Worm (Caenorhabditis elegans) whole organism, L4 larva: ENCODE measurements around the gene C34F6.1.

Experiments used
- ces-1 ChIP-seq: fragments of 150-350 bp; sonication (generic microtip); optimal IDR thresholded peaks from 4 replicates; lab custom pipeline; 2014; ENCODE audit warnings: missing biosample characterization, missing genetic modification reagents, missing genetic modification characterization
- daf-8 ChIP-seq: fragments of 200-800 bp; sonication (Bioruptor generic); IDR thresholded peaks from 2 replicates; pipeline ENCODE4 v1.3.6; 2022; ENCODE audit warnings: missing genetic modification characterization, missing compliant biosample characterization
- nhr-11 ChIP-seq: fragments of 150-350 bp; optimal IDR thresholded peaks from 2 replicates; lab custom pipeline; 2014; ENCODE audit warnings: missing biosample characterization, missing genetic modification characterization
- nhr-6 ChIP-seq: fragments of 150-350 bp; optimal IDR thresholded peaks from 2 replicates; lab custom pipeline; 2014; ENCODE audit warnings: missing biosample characterization, missing genetic modification characterization
- nhr-76 ChIP-seq: fragments of 150-350 bp; optimal IDR thresholded peaks from 2 replicates; lab custom pipeline; 2014; ENCODE audit warnings: missing biosample characterization, missing genetic modification characterization
- pha-4 ChIP-seq, 2 experiments: fragments of 150-350 bp in 1 of 2; fragments of 200-800 bp in 1 of 2; sonication (Bioruptor generic) in 1 of 2; IDR thresholded peaks in 1 of 2; optimal IDR thresholded peaks in 1 of 2; 2 replicates each; pipeline versions ENCODE4 v1.3.6 to Lab custom; 2014 to 2022; ENCODE audit warnings: missing genetic modification characterization in 2 of 2, missing genetic modification reagents in 2 of 2, missing biosample characterization in 1 of 2, missing compliant biosample characterization in 1 of 2
- tag-97 ChIP-seq: fragments of 200-800 bp; sonication (Bioruptor generic); IDR thresholded peaks from 2 replicates; pipeline ENCODE4 v1.3.6; 2022; ENCODE audit warnings: missing genetic modification characterization, missing compliant biosample characterization
- unc-62 ChIP-seq, 3 experiments: fragments of 150-350 bp in 1 of 3; sonication (generic microtip); optimal IDR thresholded peaks in 2 of 3; peaks in 1 of 3; 1 replicate in 1 of 3; 2 replicates in 2 of 3; lab custom pipeline; 2014 to 2017; ENCODE audit warnings: missing biosample characterization in 3 of 3, missing genetic modification characterization in 3 of 3, missing genetic modification reagents in 3 of 3, missing genotype in 1 of 3

DNA sequence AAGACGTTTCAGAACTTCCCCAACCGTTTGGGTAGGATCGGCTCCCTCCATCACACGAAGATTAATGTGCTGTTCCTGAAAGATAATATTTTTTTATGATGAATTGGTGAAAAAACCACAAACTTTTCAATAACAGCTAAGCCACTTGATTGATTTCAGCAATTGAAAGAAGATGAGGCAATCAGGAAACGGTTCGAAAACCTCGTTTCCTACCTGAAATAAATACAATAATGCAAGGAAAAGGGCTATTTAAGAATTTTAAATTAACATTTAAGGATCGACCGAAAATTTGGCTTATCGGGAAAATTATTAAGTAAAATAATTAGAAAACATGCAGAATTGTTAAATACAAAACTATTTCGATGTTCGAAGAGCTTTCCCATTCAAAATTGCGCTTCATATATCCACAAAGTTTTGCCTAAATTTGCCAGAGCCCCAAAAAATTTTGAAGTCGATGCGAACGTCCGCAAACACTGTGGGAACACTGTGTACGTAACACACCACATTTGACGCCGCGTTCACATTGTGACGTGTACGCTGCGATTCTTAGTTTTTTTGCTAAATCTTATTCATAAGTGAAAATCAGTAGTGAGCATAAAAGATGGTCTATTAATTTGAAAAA lies 26.1 kb upstream of the C34F6.1 start, which contains the start of gene C34F6.9:
- TF ChIP-seq tag-97 (no peak), unc-62 (GFP tag; optimal IDR thresholded peaks at IDR 0.05 in 1 of 2; lab: Kevin White, UChicago) (no peak), unc-62 (tag; optimal IDR thresholded peaks at IDR 0.05; lab: Kevin White, UChicago) (no peak), pha-4 (GFP tag; IDR thresholded peaks at IDR 0.05; lab: Robert Waterston, UW) (no peak), pha-4 (tag; optimal IDR thresholded peaks at IDR 0.05; lab: Kevin White, UChicago) (no peak), nhr-11 (tag; lab: Kevin White, UChicago) (no peak), nhr-76 (tag; lab: Kevin White, UChicago) (no peak), nhr-6 (tag; lab: Kevin White, UChicago) (no peak), daf-8 (no peak), ces-1 (no peak)
